Worm (Caenorhabditis elegans): ENCODE measurements around the gene prk-2.

prk-2 gene

DNA sequence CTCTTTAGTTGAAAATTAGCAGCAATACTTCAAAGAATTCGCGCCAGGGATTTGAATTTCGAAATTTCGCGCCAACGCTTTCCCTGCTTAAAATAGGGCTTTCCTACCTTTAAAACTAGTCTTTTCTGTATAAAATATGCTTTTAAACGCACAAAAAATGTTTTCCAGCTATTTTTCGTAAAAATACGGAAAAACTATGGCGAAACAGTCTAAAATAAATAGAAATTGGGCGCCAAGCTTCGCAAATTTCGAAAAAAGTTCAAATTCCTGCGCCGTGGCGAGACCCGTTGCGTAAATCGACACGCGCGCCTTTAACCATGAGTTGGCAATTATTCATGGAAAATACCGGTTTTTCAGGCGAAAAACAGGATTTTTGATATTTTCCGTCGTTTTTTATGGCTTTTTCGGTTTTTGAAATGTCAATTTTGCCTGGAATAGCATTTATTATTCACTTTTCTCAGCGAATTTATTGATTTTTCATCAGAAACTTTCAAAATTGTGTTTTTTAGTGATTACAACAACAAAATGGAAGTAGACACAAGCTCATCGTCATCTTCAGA lies 34.4 kb upstream of the prk-2 start, which contains the start of the genes npp-9 and F59A2.5 (continued):
- TF ChIP-seq daf-16 (GFP tag; optimal IDR thresholded peaks at IDR 0.05): no peak
- no peak for TF ChIP-seq daf-16 (tag; optimal IDR thresholded peaks at IDR 0.05)
- TF ChIP-seq hlh-11 (tag; optimal IDR thresholded peaks at IDR 0.05): peak; percentile 21
- TF ChIP-seq egl-27 (tag; optimal IDR thresholded peaks at IDR 0.05): no peak
- TF ChIP-seq tra-1 (GFP tag; IDR thresholded peaks at IDR 0.05): no peak
- TF ChIP-seq T20F7.1 (GFP tag; optimal IDR thresholded peaks at IDR 0.05): no peak
- no peak for TF ChIP-seq zfp-3 (GFP tag; conservative IDR thresholded peaks at IDR 0.05)
- TF ChIP-seq ceh-32 (tag; optimal IDR thresholded peaks at IDR 0.05; ENCODE audit: poor library complexity): no peak
- TF ChIP-seq nhr-6 (tag; optimal IDR thresholded peaks at IDR 0.05): peak; percentile 3
- TF ChIP-seq mep-1 (tag; optimal IDR thresholded peaks at IDR 0.05): peak; percentile 36
- no peak for TF ChIP-seq daf-19 (GFP tag; conservative IDR thresholded peaks at IDR 0.05)
- no peak for TF ChIP-seq mxl-3 (GFP tag; optimal IDR thresholded peaks at IDR 0.05)
- TF ChIP-seq Y75B8A.6 (GFP tag; IDR thresholded peaks at IDR 0.05): no peak
- no peak for TF ChIP-seq unc-39 (tag; optimal IDR thresholded peaks at IDR 0.05)
- no peak for TF ChIP-seq snpc-4 (tag; optimal IDR thresholded peaks at IDR 0.05)
- no peak for TF ChIP-seq lim-7 (GFP tag; IDR thresholded peaks at IDR 0.05)
- TF ChIP-seq mdl-1 (tag; optimal IDR thresholded peaks at IDR 0.05): peak in 1 of 2 experiments; percentile 42
- TF ChIP-seq nhr-28 (tag; optimal IDR thresholded peaks at IDR 0.05): no peak
- no peak for TF ChIP-seq unc-62 (GFP tag; optimal IDR thresholded peaks at IDR 0.05 in 1 of 2)
- no peak for TF ChIP-seq unc-62 (tag; optimal IDR thresholded peaks at IDR 0.05)
- no peak for TF ChIP-seq F37D6.2 (tag; optimal IDR thresholded peaks at IDR 0.05)
- no peak for TF ChIP-seq hif-1 (tag; optimal IDR thresholded peaks at IDR 0.05)
- TF ChIP-seq lsy-2 (tag; optimal IDR thresholded peaks at IDR 0.05): peak in 1 of 2 experiments; percentile 76
- TF ChIP-seq nhr-11 (tag; optimal IDR thresholded peaks at IDR 0.05): no peak
- TF ChIP-seq gei-8 (GFP tag; optimal IDR thresholded peaks at IDR 0.05): no peak
- no peak for TF ChIP-seq D1046.2 (GFP tag; IDR thresholded peaks at IDR 0.05)
- TF ChIP-seq nhr-77 (tag; optimal IDR thresholded peaks at IDR 0.05): peak; percentile 57
- no peak for TF ChIP-seq mdt-29 (GFP tag; IDR thresholded peaks at IDR 0.05)

DNA sequence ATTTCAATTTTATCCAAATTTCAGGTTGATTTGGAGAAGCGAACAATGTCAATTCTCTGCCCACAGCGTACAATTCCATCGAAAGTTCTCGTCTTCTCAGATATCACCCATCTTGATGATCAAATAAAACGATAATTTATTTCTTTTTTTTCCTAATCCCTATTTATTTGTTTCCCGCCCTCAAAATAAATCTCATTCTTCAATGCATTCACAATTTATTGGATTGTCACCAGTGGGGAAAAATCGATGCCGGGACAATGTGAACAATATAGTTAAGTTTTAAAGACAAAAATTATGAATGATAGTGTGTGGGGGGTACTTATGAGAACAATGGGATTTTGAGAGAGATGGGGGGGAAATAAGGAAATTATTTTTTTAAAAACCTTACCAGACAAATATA lies 30.4 kb upstream of the prk-2 start:
- TF ChIP-seq ztf-7 (tag; optimal IDR thresholded peaks at IDR 0.05) (no peak), hlh-11 (tag; optimal IDR thresholded peaks at IDR 0.05) (no peak), F49E8.2 (tag; optimal IDR thresholded peaks at IDR 0.05; ENCODE audit: borderline replicate concordance) (peak; percentile 32), lin-38 (GFP tag; IDR thresholded peaks at IDR 0.05) (peak; percentile 42; the same call in 1 of the 2 replicates)

DNA sequence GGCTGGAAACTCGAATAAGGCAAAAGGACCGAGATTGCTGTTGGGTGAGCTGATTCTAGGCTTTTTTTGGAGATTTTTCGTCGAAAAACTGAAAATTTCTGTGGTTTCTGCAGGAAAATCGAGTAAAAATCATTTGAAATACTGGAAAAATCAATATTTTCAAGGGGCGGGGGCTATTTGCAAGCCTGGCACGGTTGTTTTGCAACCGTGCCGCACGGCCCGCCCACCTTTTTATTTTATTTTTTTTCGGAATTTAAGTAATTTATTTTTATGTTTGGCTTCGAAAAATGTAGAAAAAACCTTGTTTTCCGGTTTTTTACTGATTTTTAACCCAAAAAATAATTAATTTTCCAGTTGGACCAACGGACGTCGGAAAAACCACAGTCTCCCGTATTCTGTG lies 28.5 kb upstream of the prk-2 start:
- TF ChIP-seq unc-130 (GFP tag; optimal IDR thresholded peaks at IDR 0.05) (no peak), cey-2 (tag; optimal IDR thresholded peaks at IDR 0.05; ENCODE audit: borderline replicate concordance, insufficient read depth) (no peak), ctbp-1 (GFP tag; IDR thresholded peaks at IDR 0.05) (no peak), lin-39 (tag; optimal IDR thresholded peaks at IDR 0.05) (no peak), aha-1 (tag) (peak; percentile 6), unc-39 (tag; optimal IDR thresholded peaks at IDR 0.05) (no peak), daf-16 (GFP tag; optimal IDR thresholded peaks at IDR 0.05) (no peak), daf-16 (tag; optimal IDR thresholded peaks at IDR 0.05) (peak; percentile 11), vab-7 (GFP tag; IDR thresholded peaks at IDR 0.05) (no peak), ZK546.5 (tag; optimal IDR thresholded peaks at IDR 0.05) (no peak), hlh-11 (tag; optimal IDR thresholded peaks at IDR 0.05) (no peak), lin-38 (GFP tag; IDR thresholded peaks at IDR 0.05) (peak; percentile 53), lin-15B (tag; optimal IDR thresholded peaks at IDR 0.05) (peak; percentile 9), aly-2 (tag; optimal IDR thresholded peaks at IDR 0.05) (no peak)
